Comparison of ENCODE assay signal across 4 fruit fly cellular contexts in genomic region chr3L:13262250-13262649, dm6.
TF ChIP-seq lines count a peak whose summit lies in the region.

No protein-coding gene starts in this region.

- TF ChIP-seq CTCF in whole organism, embryonic (GFP tag; optimal IDR thresholded peaks at IDR 0.05; lab: Kevin White, UChicago), result no peak

TF ChIP-seq in whole organism, adult, 20 proteins besides CTCF, POLR2A, EP300 and RAD21:
- TF ChIP-seq tj (GFP tag; optimal IDR thresholded peaks at IDR 0.05; lab: Kevin White, UChicago) (peak; percentile 23), CG11617 (GFP tag; optimal IDR thresholded peaks at IDR 0.05; lab: Kevin White, UChicago) (no peak)

TF ChIP-seq in whole organism, embryonic, 481 proteins besides CTCF, POLR2A, EP300 and RAD21 (continues in another document):
- TF ChIP-seq Xbp1 (GFP tag; optimal IDR thresholded peaks at IDR 0.05; lab: Kevin White, UChicago) (peak; percentile 24), Ada2b (GFP tag; IDR thresholded peaks at IDR 0.05; lab: Robert Waterston, UW) (no peak), CG8290 (GFP tag; optimal IDR thresholded peaks at IDR 0.05; lab: Kevin White, UChicago) (no peak), CG8290 (tag; optimal IDR thresholded peaks at IDR 0.05; lab: Kevin White, UChicago) (no peak), esg (GFP tag; conservative IDR thresholded peaks at IDR 0.05; lab: Robert Waterston, UW) (peak; percentile 48), CG14050 (GFP tag; IDR thresholded peaks at IDR 0.05; lab: Robert Waterston, UW) (no peak), sens-2 (GFP tag; IDR thresholded peaks at IDR 0.05; lab: Robert Waterston, UW) (no peak), Trl (optimal IDR thresholded peaks at IDR 0.05; lab: Kevin White, UChicago) (no peak), Trl (GFP tag; optimal IDR thresholded peaks at IDR 0.05; lab: Kevin White, UChicago) (no peak), maf-S (GFP tag; optimal IDR thresholded peaks at IDR 0.05; lab: Kevin White, UChicago) (no peak), fd3F (GFP tag; optimal IDR thresholded peaks at IDR 0.05; lab: Kevin White, UChicago) (no peak), NC2α (GFP tag; optimal IDR thresholded peaks at IDR 0.05; lab: Kevin White, UChicago) (no peak), Ets65A (GFP tag; lab: Kevin White, UChicago) (peak; percentile 86), HLHmδ (GFP tag; optimal IDR thresholded peaks at IDR 0.05; lab: Kevin White, UChicago) (no peak), Deaf1 (tag; optimal IDR thresholded peaks at IDR 0.05; lab: Kevin White, UChicago) (no peak), Nf-YB (GFP tag; optimal IDR thresholded peaks at IDR 0.05; lab: Kevin White, UChicago) (no peak), NFAT (GFP tag; IDR thresholded peaks at IDR 0.05; lab: Robert Waterston, UW) (no peak), Dfd (GFP tag; optimal IDR thresholded peaks at IDR 0.05; lab: Kevin White, UChicago) (no peak), H15 (GFP tag; IDR thresholded peaks at IDR 0.05; lab: Robert Waterston, UW) (no peak), Fer2 (tag; optimal IDR thresholded peaks at IDR 0.05; lab: Kevin White, UChicago) (no peak), Side (GFP tag; optimal IDR thresholded peaks at IDR 0.05; lab: Kevin White, UChicago) (no peak), C15 (GFP tag; IDR thresholded peaks at IDR 0.05; lab: Robert Waterston, UW) (no peak), dmrt11E (tag; optimal IDR thresholded peaks at IDR 0.05; lab: Kevin White, UChicago) (peak; percentile 39), br (optimal IDR thresholded peaks at IDR 0.05; lab: Kevin White, UChicago) (no peak), repo (GFP tag; optimal IDR thresholded peaks at IDR 0.05; lab: Kevin White, UChicago) (no peak), Jarid2 (GFP tag; optimal IDR thresholded peaks at IDR 0.05; lab: Kevin White, UChicago) (no peak), ind (GFP tag; optimal IDR thresholded peaks at IDR 0.05; lab: Kevin White, UChicago) (peak; percentile 18), CG1529 (GFP tag; optimal IDR thresholded peaks at IDR 0.05; lab: Kevin White, UChicago) (no peak), CG11247 (GFP tag; IDR thresholded peaks at IDR 0.05; lab: Robert Waterston, UW) (no peak), kni (GFP tag; optimal IDR thresholded peaks at IDR 0.05; lab: Kevin White, UChicago) (no peak), CG4404 (GFP tag; IDR thresholded peaks at IDR 0.05; lab: Robert Waterston, UW) (0 out of 2 replicates have a peak, but pooled peaks have one; percentile 28)

TF ChIP-seq in whole organism, prepupa, 60 proteins besides CTCF, POLR2A, EP300 and RAD21 (continues in another document):
- TF ChIP-seq CG8632 (GFP tag; optimal IDR thresholded peaks at IDR 0.05; lab: Kevin White, UChicago), result no peak
- TF ChIP-seq fkh (GFP tag; optimal IDR thresholded peaks at IDR 0.05; lab: Kevin White, UChicago), result no peak
- TF ChIP-seq Eip93F (GFP tag; optimal IDR thresholded peaks at IDR 0.05; lab: Kevin White, UChicago), result no peak
- peak; percentile 71 for TF ChIP-seq CG15336 (GFP tag; IDR thresholded peaks at IDR 0.05; lab: Robert Waterston, UW)
- TF ChIP-seq esn (GFP tag; optimal IDR thresholded peaks at IDR 0.05; lab: Kevin White, UChicago), result no peak
- TF ChIP-seq CG34406 (GFP tag; optimal IDR thresholded peaks at IDR 0.05; lab: Kevin White, UChicago), result no peak
- no peak for TF ChIP-seq Blimp-1 (GFP tag; optimal IDR thresholded peaks at IDR 0.05; lab: Kevin White, UChicago)
- peak; percentile 52 for TF ChIP-seq CG6276 (GFP tag; optimal IDR thresholded peaks at IDR 0.05; lab: Kevin White, UChicago)
- TF ChIP-seq CG3032 (tag; optimal IDR thresholded peaks at IDR 0.05; lab: Kevin White, UChicago), result no peak
- peak; percentile 5 for TF ChIP-seq Lpt (GFP tag; optimal IDR thresholded peaks at IDR 0.05; lab: Kevin White, UChicago)
- peak; percentile 58; the same call in 2 of the 3 replicates for TF ChIP-seq CG6163 (GFP tag; IDR thresholded peaks at IDR 0.05; lab: Robert Waterston, UW)
- peak; percentile 19 for TF ChIP-seq achi (GFP tag; optimal IDR thresholded peaks at IDR 0.05; lab: Kevin White, UChicago)
- TF ChIP-seq Smox (GFP tag; optimal IDR thresholded peaks at IDR 0.05; lab: Kevin White, UChicago), result no peak
- no peak for TF ChIP-seq dsx (GFP tag; optimal IDR thresholded peaks at IDR 0.05; lab: Kevin White, UChicago; ENCODE audit: poor library complexity, severe bottlenecking)
- TF ChIP-seq CG8119 (GFP tag; IDR thresholded peaks at IDR 0.05; lab: Robert Waterston, UW), result peak; percentile 61
- TF ChIP-seq CG10631 (GFP tag; optimal IDR thresholded peaks at IDR 0.05; lab: Kevin White, UChicago), result no peak
- TF ChIP-seq OdsH (GFP tag; optimal IDR thresholded peaks at IDR 0.05; lab: Kevin White, UChicago), result peak; percentile 4
- peak in 1 of 2 experiments; percentile 24 for TF ChIP-seq salr (GFP tag; optimal IDR thresholded peaks at IDR 0.05; lab: Kevin White, UChicago)
- TF ChIP-seq CG32006 (GFP tag; optimal IDR thresholded peaks at IDR 0.05; lab: Kevin White, UChicago), result peak; percentile 54
- no peak for TF ChIP-seq CG3919 (GFP tag; optimal IDR thresholded peaks at IDR 0.05; lab: Kevin White, UChicago)
- peak; percentile 63 for TF ChIP-seq Hr4 (GFP tag; optimal IDR thresholded peaks at IDR 0.05; lab: Kevin White, UChicago)
- no peak for TF ChIP-seq Sox14 (GFP tag; optimal IDR thresholded peaks at IDR 0.05; lab: Kevin White, UChicago)
- no peak for TF ChIP-seq Gug (GFP tag; IDR thresholded peaks at IDR 0.05; lab: Robert Waterston, UW)
- TF ChIP-seq CG10669 (GFP tag; optimal IDR thresholded peaks at IDR 0.05; lab: Kevin White, UChicago), result no peak
- TF ChIP-seq Eip78C (GFP tag; lab: Kevin White, UChicago), result peak; percentile 78
- TF ChIP-seq CG9139 (GFP tag; optimal IDR thresholded peaks at IDR 0.05; lab: Kevin White, UChicago), result no peak
- TF ChIP-seq CG31627 (GFP tag; optimal IDR thresholded peaks at IDR 0.05; lab: Kevin White, UChicago), result peak; percentile 3
- TF ChIP-seq eg (GFP tag; IDR thresholded peaks at IDR 0.05; lab: Robert Waterston, UW), result peak; percentile 72; the same call in 2 of the 3 replicates
- TF ChIP-seq lz (GFP tag; optimal IDR thresholded peaks at IDR 0.05; lab: Kevin White, UChicago), result no peak
- TF ChIP-seq Met (GFP tag; optimal IDR thresholded peaks at IDR 0.05; lab: Kevin White, UChicago), result no peak
- TF ChIP-seq CG4318 (GFP tag; optimal IDR thresholded peaks at IDR 0.05; lab: Kevin White, UChicago), result peak; percentile 5
- no peak for TF ChIP-seq Ets96B (tag; optimal IDR thresholded peaks at IDR 0.05; lab: Kevin White, UChicago)
- TF ChIP-seq CG6792 (GFP tag; optimal IDR thresholded peaks at IDR 0.05; lab: Kevin White, UChicago), result no peak

TF ChIP-seq in whole organism, pupa, 21 proteins besides CTCF, POLR2A, EP300 and RAD21:
- TF ChIP-seq CG14655 (GFP tag; optimal IDR thresholded peaks at IDR 0.05; lab: Kevin White, UChicago) (peak; percentile 51), CG34367 (tag; optimal IDR thresholded peaks at IDR 0.05; lab: Kevin White, UChicago) (no peak), CG9948 (tag; optimal IDR thresholded peaks at IDR 0.05; lab: Kevin White, UChicago) (peak; percentile 10), gl (tag; optimal IDR thresholded peaks at IDR 0.05; lab: Kevin White, UChicago) (no peak), CG32121 (GFP tag; IDR thresholded peaks at IDR 0.05; lab: Robert Waterston, UW) (peak; percentile 32; the same call in 1 of the 2 replicates), Ets98B (GFP tag; IDR thresholded peaks at IDR 0.05; lab: Robert Waterston, UW) (peak; percentile 21; the same call in 1 of the 2 replicates), D1 (tag; optimal IDR thresholded peaks at IDR 0.05; lab: Kevin White, UChicago) (no peak), Snoo (tag; optimal IDR thresholded peaks at IDR 0.05; lab: Kevin White, UChicago) (no peak), rn (GFP tag; IDR thresholded peaks at IDR 0.05; lab: Robert Waterston, UW) (no peak), CG17806 (tag; optimal IDR thresholded peaks at IDR 0.05; lab: Kevin White, UChicago) (peak; percentile 13), CG4496 (GFP tag; IDR thresholded peaks at IDR 0.05; lab: Robert Waterston, UW) (peak; percentile 60; the same call in 1 of the 3 replicates), CG15710 (tag; optimal IDR thresholded peaks at IDR 0.05; lab: Kevin White, UChicago) (no peak), CG8301 (tag; optimal IDR thresholded peaks at IDR 0.05; lab: Kevin White, UChicago) (peak; percentile 33)
